Worm (Caenorhabditis elegans) whole organism, L4/young adult: ENCODE data around the gene F28F9.3.

ENCODE experiments used
- dao-5 ChIP-seq: sonication (generic microtip); optimal IDR thresholded peaks from 2 replicates; lab custom pipeline; 2016; ENCODE audit warnings: missing genotype, missing genetic modification characterization, moderate library complexity, missing compliant biosample characterization
- him-1 ChIP-seq: sonication (generic microtip); optimal IDR thresholded peaks from 2 replicates; lab custom pipeline; 2016; ENCODE audit warnings: missing genotype, missing genetic modification reagents, missing genetic modification characterization, missing compliant biosample characterization

DNA sequence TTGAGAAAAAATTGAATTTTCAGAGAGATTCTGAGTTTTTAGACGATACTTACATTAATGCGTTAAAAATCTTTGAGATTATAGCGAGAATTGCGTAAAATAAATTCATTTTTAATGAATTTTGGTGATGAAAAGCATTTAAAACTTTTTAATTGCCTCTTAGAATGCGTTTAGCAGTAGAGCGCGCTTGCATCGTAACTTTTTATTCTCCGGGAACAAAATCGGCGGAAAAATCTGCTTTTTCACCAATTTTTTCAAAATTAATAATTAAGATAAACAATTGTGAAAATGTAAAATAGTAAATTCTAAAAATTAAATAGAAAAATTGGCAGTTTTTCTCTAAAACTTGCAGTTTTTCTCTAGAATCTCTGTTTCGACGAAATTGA is 11.4 kb upstream of the F28F9.3 start:
- no peak for TF ChIP-seq dao-5 (tag; lab: Kevin White, UChicago)
- no peak for TF ChIP-seq him-1 (tag; lab: Kevin White, UChicago)
